Fruit fly (Drosophila melanogaster) whole organism, embryonic: ENCODE measurements around the gene CG34284.

Source experiments
- BEAF-32 ChIP-seq: fragments of 200-800 bp; sonication (Bioruptor generic); optimal IDR thresholded peaks from 3 replicates; lab custom pipeline; 2017; ENCODE audit warnings: missing biosample characterization, missing genetic modification characterization, mild to moderate bottlenecking, moderate library complexity, missing genetic modification reagents
- Bgb ChIP-seq: fragments of 200-800 bp; sonication (Bioruptor generic); IDR thresholded peaks from 2 replicates; pipeline ENCODE4 v1.3.6; 2022; ENCODE audit warnings: missing biosample characterization, missing genetic modification characterization; ENCODE audit not compliant: partially characterized antibody
- CG11247 ChIP-seq: fragments of 200-800 bp; sonication (Bioruptor generic); IDR thresholded peaks from 2 replicates; pipeline ENCODE4 v1.3.6; 2022; ENCODE audit warnings: missing biosample characterization, missing genetic modification characterization
- CG11696 ChIP-seq: fragments of 200-800 bp; sonication (Bioruptor generic); IDR thresholded peaks from 2 replicates; pipeline ENCODE4 v1.3.6; 2022; ENCODE audit warnings: missing biosample characterization, missing genetic modification characterization
- CG12104 ChIP-seq: fragments of 200-800 bp; sonication (Bioruptor generic); optimal IDR thresholded peaks from 3 replicates; lab custom pipeline; 2016; ENCODE audit warnings: missing biosample characterization, missing genetic modification characterization
- CG12236 ChIP-seq: fragments of 200-800 bp; sonication (Bioruptor generic); optimal IDR thresholded peaks from 2 replicates; lab custom pipeline; 2016; ENCODE audit warnings: missing biosample characterization, missing genetic modification characterization
- CG12744 ChIP-seq: fragments of 200-800 bp; sonication (Bioruptor generic); optimal IDR thresholded peaks from 2 replicates; lab custom pipeline; 2016; ENCODE audit warnings: missing biosample characterization, missing genetic modification characterization
- CG1602 ChIP-seq: fragments of 200-800 bp; sonication (Bioruptor generic); optimal IDR thresholded peaks from 3 replicates; lab custom pipeline; 2016; ENCODE audit warnings: missing biosample characterization, missing genetic modification characterization
- CG17186 ChIP-seq: fragments of 200-800 bp; sonication (Bioruptor generic); optimal IDR thresholded peaks from 3 replicates; lab custom pipeline; 2017; ENCODE audit warnings: missing biosample characterization, missing genetic modification reagents, missing genetic modification characterization
- CG17612 ChIP-seq: fragments of 200-800 bp; sonication (Bioruptor generic); IDR thresholded peaks from 2 replicates; pipeline ENCODE4 v1.3.6; 2022; ENCODE audit warnings: missing biosample characterization, missing genetic modification characterization
- CG18262 ChIP-seq: fragments of 200-800 bp; optimal IDR thresholded peaks from 3 replicates; lab custom pipeline; 2019; ENCODE audit warnings: missing biosample characterization, mild to moderate bottlenecking, missing genetic modification characterization, moderate library complexity
- CG18599 ChIP-seq: fragments of 200-800 bp; sonication (Bioruptor generic); optimal IDR thresholded peaks from 3 replicates; lab custom pipeline; 2017; ENCODE audit warnings: missing biosample characterization, missing genetic modification characterization, mild to moderate bottlenecking, moderate library complexity, missing genetic modification reagents
- CG2875 ChIP-seq: fragments of 200-800 bp; sonication (Bioruptor generic); optimal IDR thresholded peaks from 2 replicates; lab custom pipeline; 2017; ENCODE audit warnings: missing biosample characterization, mild to moderate bottlenecking, missing genetic modification characterization, missing genetic modification reagents
- CG2889 ChIP-seq: fragments of 200-800 bp; sonication (Bioruptor generic); IDR thresholded peaks from 3 replicates; pipeline ENCODE4 v1.3.6; 2022; ENCODE audit warnings: missing biosample characterization, missing genetic modification characterization
- CG31224 ChIP-seq: fragments of 200-800 bp; sonication (Bioruptor generic); IDR thresholded peaks from 2 replicates; pipeline ENCODE4 v1.3.6; 2022; ENCODE audit warnings: missing biosample characterization, missing genetic modification characterization
- CG3281 ChIP-seq: fragments of 200-800 bp; sonication (Bioruptor generic); optimal IDR thresholded peaks from 3 replicates; lab custom pipeline; 2017; ENCODE audit warnings: missing biosample characterization, mild to moderate bottlenecking, missing genetic modification characterization
- CG34422 ChIP-seq: fragments of 200-800 bp; sonication (Bioruptor generic); IDR thresholded peaks from 3 replicates; pipeline ENCODE4 v1.3.6; 2022; ENCODE audit warnings: missing biosample characterization, missing genetic modification characterization
- CG3995 ChIP-seq: fragments of 200-800 bp; sonication (Bioruptor generic); optimal IDR thresholded peaks from 3 replicates; lab custom pipeline; 2016; ENCODE audit warnings: missing biosample characterization, missing genetic modification characterization
- CG4404 ChIP-seq: fragments of 200-800 bp; sonication (Bioruptor generic); IDR thresholded peaks from 2 replicates; pipeline ENCODE4 v1.3.6; 2022; ENCODE audit warnings: missing biosample characterization, missing genetic modification characterization
- CG5245 ChIP-seq: fragments of 200-800 bp; sonication (Bioruptor generic); optimal IDR thresholded peaks from 3 replicates; lab custom pipeline; 2016; ENCODE audit warnings: missing biosample characterization, missing genetic modification characterization
- CG8281 ChIP-seq: fragments of 200-800 bp; sonication (Bioruptor generic); optimal IDR thresholded peaks from 2 replicates; lab custom pipeline; 2018; ENCODE audit warnings: missing biosample characterization, mild to moderate bottlenecking, missing genetic modification characterization, moderate library complexity
- CG9437 ChIP-seq: fragments of 200-800 bp; sonication (Bioruptor generic); optimal IDR thresholded peaks from 2 replicates; lab custom pipeline; 2018; ENCODE audit warnings: missing biosample characterization, mild to moderate bottlenecking, missing genetic modification characterization
- D ChIP-seq, 2 experiments: fragments of 200-800 bp in 1 of 2; fragments of >200 bp in 1 of 2; sonication (Bioruptor generic) in 1 of 2; optimal IDR thresholded peaks; 2 replicates in 1 of 2; 3 replicates in 1 of 2; lab custom pipeline; 2017; ENCODE audit warnings: mild to moderate bottlenecking in 1 of 2, missing biosample characterization in 1 of 2, missing genetic modification characterization in 1 of 2, missing genetic modification reagents in 1 of 2
- Dip2 ChIP-seq: fragments of 200-800 bp; sonication (Bioruptor generic); IDR thresholded peaks from 2 replicates; pipeline ENCODE4 v1.3.6; 2022; ENCODE audit warnings: missing biosample characterization, missing genetic modification characterization
- E2f2 ChIP-seq: fragments of 200-800 bp; sonication (Bioruptor generic); IDR thresholded peaks from 2 replicates; pipeline ENCODE4 v1.3.6; 2022; ENCODE audit warnings: missing biosample characterization, missing genetic modification characterization
- Gsc ChIP-seq: fragments of 200-800 bp; sonication (Bioruptor generic); IDR thresholded peaks from 2 replicates; pipeline ENCODE4 v1.3.6; 2022; ENCODE audit warnings: missing biosample characterization, missing genetic modification characterization
- HmgZ ChIP-seq: fragments of 200-800 bp; sonication (Bioruptor generic); optimal IDR thresholded peaks from 2 replicates; lab custom pipeline; 2018; ENCODE audit warnings: missing biosample characterization, mild to moderate bottlenecking, missing genetic modification characterization
- Hr51 ChIP-seq, 2 experiments: fragments of 200-800 bp; sonication (Bioruptor generic); optimal IDR thresholded peaks; 2 replicates in 1 of 2; 3 replicates in 1 of 2; lab custom pipeline; 2016 to 2018; ENCODE audit warnings: missing biosample characterization in 2 of 2, missing genetic modification characterization in 2 of 2, mild to moderate bottlenecking in 1 of 2, moderate library complexity in 1 of 2
- MTF-1 ChIP-seq: fragments of 200-800 bp; sonication (Bioruptor generic); optimal IDR thresholded peaks from 2 replicates; lab custom pipeline; 2018; ENCODE audit warnings: missing biosample characterization, mild to moderate bottlenecking, missing genetic modification characterization, borderline replicate concordance
- Med ChIP-seq: fragments of 200-800 bp; sonication (Bioruptor generic); peaks from one replicate; lab custom pipeline; 2016; ENCODE audit warnings: missing biosample characterization, missing genetic modification characterization, mild to moderate bottlenecking, inconsistent platforms, moderate library complexity
- Nf-YB ChIP-seq: fragments of 200-800 bp; sonication (Bioruptor generic); optimal IDR thresholded peaks from 3 replicates; lab custom pipeline; 2019; ENCODE audit warnings: missing biosample characterization, mild to moderate bottlenecking, missing genetic modification characterization, moderate library complexity
- Nf-YC ChIP-seq: fragments of 200-800 bp; optimal IDR thresholded peaks from 3 replicates; lab custom pipeline; 2019; ENCODE audit warnings: missing biosample characterization, mild to moderate bottlenecking, missing genetic modification characterization, moderate library complexity
- al ChIP-seq: fragments of 200-800 bp; sonication (Bioruptor generic); IDR thresholded peaks from 2 replicates; pipeline ENCODE4 v1.3.6; 2022; ENCODE audit warnings: missing biosample characterization, missing genetic modification characterization
- dati ChIP-seq: fragments of 200-800 bp; sonication (Bioruptor generic); IDR thresholded peaks from 2 replicates; pipeline ENCODE4 v1.3.6; 2022; ENCODE audit warnings: missing biosample characterization, missing genetic modification characterization
- exex ChIP-seq: fragments of 200-800 bp; sonication (Bioruptor generic); optimal IDR thresholded peaks from 4 replicates; lab custom pipeline; 2018; ENCODE audit warnings: missing biosample characterization, mild to moderate bottlenecking, missing genetic modification characterization, moderate library complexity
- gcm ChIP-seq: fragments of 200-800 bp; sonication (Bioruptor generic); optimal IDR thresholded peaks from 2 replicates; lab custom pipeline; 2019; ENCODE audit warnings: missing biosample characterization, mild to moderate bottlenecking, missing genetic modification characterization, moderate library complexity
- gem ChIP-seq: fragments of 200-800 bp; sonication (Bioruptor generic); optimal IDR thresholded peaks from 2 replicates; lab custom pipeline; 2019; ENCODE audit warnings: missing biosample characterization, mild to moderate bottlenecking, missing genetic modification characterization, moderate library complexity
- ham ChIP-seq: fragments of 200-800 bp; sonication (Bioruptor generic); IDR thresholded peaks from 2 replicates; pipeline ENCODE4 v1.3.6; 2022; ENCODE audit warnings: missing biosample characterization, missing genetic modification characterization
- her ChIP-seq: fragments of 200-800 bp; sonication (Bioruptor generic); optimal IDR thresholded peaks from 2 replicates; lab custom pipeline; 2016; ENCODE audit warnings: missing biosample characterization, missing genetic modification characterization
- hth ChIP-seq: fragments of >200 bp; optimal IDR thresholded peaks from 2 replicates; lab custom pipeline; 2017; ENCODE audit warnings: inconsistent platforms
- lbe ChIP-seq: fragments of 200-800 bp; sonication (Bioruptor generic); optimal IDR thresholded peaks from 2 replicates; lab custom pipeline; 2016; ENCODE audit warnings: missing biosample characterization, mild to moderate bottlenecking, missing genetic modification characterization
- maf-S ChIP-seq: fragments of 200-800 bp; sonication (Bioruptor generic); optimal IDR thresholded peaks from 2 replicates; lab custom pipeline; 2016; ENCODE audit warnings: missing biosample characterization, missing genetic modification characterization
- nerfin-1 ChIP-seq: fragments of 200-800 bp; sonication (Bioruptor generic); optimal IDR thresholded peaks from 3 replicates; lab custom pipeline; 2019; ENCODE audit warnings: missing biosample characterization, mild to moderate bottlenecking, missing genetic modification characterization, moderate library complexity
- org-1 ChIP-seq: fragments of 200-800 bp; sonication (Bioruptor generic); optimal IDR thresholded peaks from 2 replicates; lab custom pipeline; 2017; ENCODE audit warnings: missing biosample characterization, missing genetic modification characterization
- ranshi ChIP-seq: fragments of 200-800 bp; sonication (Bioruptor generic); IDR thresholded peaks from 2 replicates; pipeline ENCODE4 v1.3.6; 2022; ENCODE audit warnings: missing biosample characterization, missing genetic modification characterization
- sd ChIP-seq: fragments of 200-800 bp; sonication (Bioruptor generic); optimal IDR thresholded peaks from 3 replicates; lab custom pipeline; 2018; ENCODE audit warnings: missing biosample characterization, mild to moderate bottlenecking, missing genetic modification characterization, moderate library complexity
- slbo ChIP-seq: fragments of 200-800 bp; sonication (Bioruptor generic); IDR thresholded peaks from 2 replicates; pipeline ENCODE4 v1.3.6; 2022; ENCODE audit warnings: missing biosample characterization, missing genetic modification characterization
- tio ChIP-seq: fragments of 200-800 bp; sonication (Bioruptor generic); optimal IDR thresholded peaks from 2 replicates; lab custom pipeline; 2017; ENCODE audit warnings: missing biosample characterization, missing genetic modification characterization, inconsistent platforms

Gene CG34284

DNA sequence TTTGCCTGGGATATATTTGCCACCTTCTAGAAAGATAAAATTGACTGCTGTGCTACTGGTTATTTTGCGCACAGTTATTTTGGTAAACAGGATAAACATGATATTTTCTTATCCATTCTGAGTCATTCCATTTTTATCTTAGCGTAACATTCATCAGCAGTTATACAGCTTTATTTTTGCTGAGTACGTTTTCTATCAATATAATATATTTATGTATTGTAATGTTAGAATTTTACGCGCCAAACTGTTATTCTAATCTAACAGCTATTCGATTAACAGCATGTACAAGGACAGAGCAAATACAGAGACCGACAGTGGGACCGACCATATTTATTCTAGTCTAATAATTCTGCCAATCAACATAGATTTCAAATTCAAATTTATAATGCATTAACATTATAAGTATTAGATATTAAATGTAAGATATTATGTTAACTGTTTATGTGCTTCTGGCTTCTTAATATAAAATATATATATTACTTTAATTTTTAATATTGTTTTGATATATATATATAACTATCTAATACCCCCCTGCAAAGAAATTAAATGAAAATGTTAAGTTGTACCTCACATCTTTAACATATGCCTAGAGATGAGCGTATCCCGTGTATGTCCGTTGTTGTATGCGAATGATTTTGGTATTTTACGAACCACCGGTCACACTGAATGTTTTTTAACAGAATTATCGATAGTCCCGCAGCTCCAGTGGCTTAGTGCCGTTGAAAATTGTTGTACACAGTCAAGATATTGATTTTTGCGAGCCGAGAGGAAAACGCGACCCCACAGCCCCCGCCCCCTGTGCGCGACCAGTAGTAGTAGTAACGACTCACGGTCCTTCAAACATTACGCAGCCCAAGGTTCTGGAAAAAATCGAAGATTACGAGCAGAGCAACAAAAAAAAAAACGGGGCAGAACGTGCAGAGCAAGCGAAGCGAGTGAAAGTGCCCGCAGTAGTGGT is 3.5 kb upstream of the CG34284 start, which contains the start of gene EndoA (continued):
- TF ChIP-seq Med (GFP tag; lab: Kevin White, UChicago) (peak; percentile 81), CG3995 (GFP tag; lab: Kevin White, UChicago) (no peak), HmgZ (tag; lab: Kevin White, UChicago) (peak; percentile 43), her (GFP tag; lab: Kevin White, UChicago) (no peak), CG2889 (GFP tag; lab: Robert Waterston, UW) (no peak), org-1 (GFP tag; lab: Kevin White, UChicago) (no peak), Nf-YC (tag; lab: Kevin White, UChicago) (peak; percentile 78), Hr51 (GFP tag; optimal IDR thresholded peaks at IDR 0.05; lab: Kevin White, UChicago) (peak; percentile 3 to 59), Bgb (GFP tag; lab: Robert Waterston, UW) (peak; percentile 86), hth (lab: Kevin White, UChicago) (no peak), maf-S (no peak), CG1602 (GFP tag; lab: Kevin White, UChicago) (peak; percentile 2), slbo (GFP tag; lab: Robert Waterston, UW) (peak; percentile 56; the same call in 1 of the 2 replicates), Gsc (GFP tag; lab: Robert Waterston, UW) (no peak), CG3281 (peak; percentile 40), CG5245 (GFP tag; lab: Kevin White, UChicago) (no peak), CG8281 (tag; lab: Kevin White, UChicago) (peak; percentile 27), gcm (GFP tag; lab: Kevin White, UChicago) (peak; percentile 44), nerfin-1 (peak; percentile 65), CG18262 (tag; lab: Kevin White, UChicago) (peak; percentile 76), Dip2 (no peak), BEAF-32 (peak; percentile 87), ranshi (peak; percentile 28; the same call in 1 of the 2 replicates), CG4404 (GFP tag; lab: Robert Waterston, UW) (no peak), gem (tag; lab: Kevin White, UChicago) (peak; percentile 75), CG2875 (GFP tag; lab: Kevin White, UChicago) (peak; percentile 18), CG12236 (no peak), CG18599 (GFP tag; lab: Kevin White, UChicago) (peak; percentile 61), exex (peak; percentile 26), lbe (no peak), CG9437 (GFP tag; lab: Kevin White, UChicago) (no peak), tio (GFP tag; lab: Kevin White, UChicago) (no peak), CG11247 (GFP tag; lab: Robert Waterston, UW) (no peak), sd (tag; lab: Kevin White, UChicago) (peak; percentile 36), dati (no peak), CG11696 (GFP tag; lab: Robert Waterston, UW) (no peak), CG17186 (no peak), MTF-1 (GFP tag; lab: Kevin White, UChicago) (no peak), CG31224 (GFP tag; lab: Robert Waterston, UW) (no peak), CG34422 (GFP tag; lab: Robert Waterston, UW) (peak; percentile 31; the same call in 1 of the 3 replicates), CG12104 (GFP tag; lab: Kevin White, UChicago) (peak; percentile 15), ham (GFP tag; lab: Robert Waterston, UW) (no peak), Nf-YB (no peak), CG12744 (GFP tag; lab: Kevin White, UChicago) (no peak), al (GFP tag; lab: Robert Waterston, UW) (no peak), D (optimal IDR thresholded peaks at IDR 0.05; lab: Kevin White, UChicago) (no peak), D (GFP tag; optimal IDR thresholded peaks at IDR 0.05; lab: Kevin White, UChicago) (no peak), CG17612 (GFP tag; lab: Robert Waterston, UW) (no peak), E2f2 (peak; percentile 64)
